Worm (Caenorhabditis elegans) whole organism, L3 larva: ENCODE results near the gene srh-24.

Source experiments
- R02D3.7 ChIP-seq: fragments of 150-350 bp; optimal IDR thresholded peaks from 2 replicates; lab custom pipeline; 2014; ENCODE audit warnings: missing biosample characterization, missing genetic modification characterization
- ama-1 ChIP-seq: fragments of 150-350 bp; optimal IDR thresholded peaks from 2 replicates; lab custom pipeline; 2018
- hmg-11 ChIP-seq: sonication (generic microtip); optimal IDR thresholded peaks from 2 replicates; lab custom pipeline; 2016; ENCODE audit warnings: missing genetic modification characterization, missing compliant biosample characterization
- lin-15B ChIP-seq: fragments of 150-350 bp; optimal IDR thresholded peaks from 2 replicates; lab custom pipeline; 2014; ENCODE audit warnings: missing biosample characterization, missing genetic modification characterization
- nhr-76 ChIP-seq: fragments of 150-350 bp; sonication (generic microtip); optimal IDR thresholded peaks from 5 replicates; lab custom pipeline; 2014; ENCODE audit warnings: missing biosample characterization, missing genetic modification characterization
- snpc-4 ChIP-seq: fragments of 150-350 bp; optimal IDR thresholded peaks from 2 replicates; lab custom pipeline; 2014; ENCODE audit warnings: missing biosample characterization, missing genetic modification characterization

DNA sequence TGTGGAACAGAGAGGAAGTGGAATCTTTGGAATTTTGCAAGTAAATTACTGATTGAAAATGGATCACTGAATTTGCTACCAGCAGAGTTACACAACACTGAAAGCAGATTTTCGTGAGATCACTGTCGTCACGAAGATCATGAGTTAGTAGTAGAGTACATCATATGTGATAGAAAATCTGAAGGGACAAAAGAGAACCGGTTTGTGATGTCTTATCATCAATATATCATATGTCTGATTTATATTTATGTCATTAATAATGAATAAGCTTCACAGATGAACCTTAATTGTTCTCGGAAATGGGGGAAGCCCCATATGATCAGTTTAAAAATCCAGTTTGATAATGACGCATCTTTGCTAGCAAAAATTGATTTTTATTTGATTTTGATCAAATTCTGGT lies 24.8 kb downstream of the srh-24 start:
- TF ChIP-seq hmg-11 (tag; lab: Kevin White, UChicago) (no peak), nhr-76 (no peak), ama-1 (no peak), R02D3.7 (tag; lab: Kevin White, UChicago) (no peak), snpc-4 (tag; lab: Kevin White, UChicago) (no peak), lin-15B (tag; lab: Kevin White, UChicago) (no peak)
